Fruit fly (Drosophila melanogaster) whole organism, adult: ENCODE data around the gene CG9547.

Experiments
- CG11617 ChIP-seq: fragments of 200-800 bp; sonication (Bioruptor generic); optimal IDR thresholded peaks from 2 replicates; lab custom pipeline; 2017; ENCODE audit warnings: mild to moderate bottlenecking, missing biosample characterization, missing genetic modification reagents, missing genetic modification characterization
- CG12768 ChIP-seq: fragments of 200-800 bp; sonication (Bioruptor generic); optimal IDR thresholded peaks from 2 replicates; lab custom pipeline; 2017; ENCODE audit warnings: missing biosample characterization, missing genetic modification characterization, mild to moderate bottlenecking, moderate library complexity, missing genetic modification reagents
- CG14711 ChIP-seq: fragments of 200-800 bp; sonication (Bioruptor generic); optimal IDR thresholded peaks from 2 replicates; lab custom pipeline; 2018; ENCODE audit warnings: missing biosample characterization, mild to moderate bottlenecking, missing genetic modification characterization, moderate library complexity
- CG1620 ChIP-seq: fragments of 200-800 bp; sonication (Bioruptor generic); optimal IDR thresholded peaks from 2 replicates; lab custom pipeline; 2016; ENCODE audit warnings: missing biosample characterization, missing genetic modification characterization
- CG33017 ChIP-seq: fragments of 200-800 bp; sonication (Bioruptor generic); optimal IDR thresholded peaks from 2 replicates; lab custom pipeline; 2018; ENCODE audit warnings: missing biosample characterization, mild to moderate bottlenecking, missing genetic modification characterization, moderate library complexity
- CG5204 ChIP-seq: fragments of 200-800 bp; sonication (Bioruptor generic); optimal IDR thresholded peaks from 2 replicates; lab custom pipeline; 2016; ENCODE audit warnings: missing biosample characterization, missing genetic modification characterization
- CG7045 ChIP-seq: fragments of 200-800 bp; sonication (Bioruptor generic); optimal IDR thresholded peaks from 2 replicates; lab custom pipeline; 2017; ENCODE audit warnings: missing biosample characterization, mild to moderate bottlenecking, missing genetic modification characterization
- CG7101 ChIP-seq: fragments of 200-800 bp; sonication (Bioruptor generic); optimal IDR thresholded peaks from 2 replicates; lab custom pipeline; 2018; ENCODE audit warnings: missing biosample characterization, mild to moderate bottlenecking, missing genetic modification characterization, moderate library complexity
- Clk ChIP-seq: fragments of 200-800 bp; sonication (Bioruptor generic); optimal IDR thresholded peaks from 2 replicates; lab custom pipeline; 2017; ENCODE audit warnings: missing biosample characterization, missing genetic modification characterization
- Crg-1 ChIP-seq: fragments of 200-800 bp; sonication (Bioruptor generic); optimal IDR thresholded peaks from 2 replicates; lab custom pipeline; 2016; ENCODE audit warnings: missing biosample characterization, missing genetic modification characterization
- Hr96 ChIP-seq: fragments of 200-800 bp; sonication (Bioruptor generic); optimal IDR thresholded peaks from 2 replicates; lab custom pipeline; 2016; ENCODE audit warnings: missing biosample characterization, missing genetic modification characterization
- Mnt ChIP-seq: fragments of 200-800 bp; sonication (Bioruptor generic); optimal IDR thresholded peaks from 2 replicates; lab custom pipeline; 2016; ENCODE audit warnings: missing biosample characterization, mild to moderate bottlenecking, missing genetic modification characterization
- bab1 ChIP-seq: fragments of 200-800 bp; sonication (Bioruptor generic); optimal IDR thresholded peaks from 3 replicates; lab custom pipeline; 2019; ENCODE audit warnings: missing biosample characterization, mild to moderate bottlenecking, missing genetic modification characterization, moderate library complexity
- cic ChIP-seq: fragments of 200-800 bp; sonication (Bioruptor generic); optimal IDR thresholded peaks from 2 replicates; lab custom pipeline; 2017; ENCODE audit warnings: missing biosample characterization, mild to moderate bottlenecking, missing genetic modification characterization, moderate library complexity
- cnc ChIP-seq, 2 experiments: fragments of >200 bp; optimal IDR thresholded peaks; 2 replicates each; lab custom pipeline; 2017
- kay ChIP-seq: fragments of 200-800 bp; sonication (Bioruptor generic); peaks from one replicate; lab custom pipeline; 2016; ENCODE audit warnings: missing biosample characterization, missing genetic modification characterization, borderline replicate concordance
- ovo ChIP-seq: fragments of 200-800 bp; sonication (Bioruptor generic); optimal IDR thresholded peaks from 2 replicates; lab custom pipeline; 2016; ENCODE audit warnings: missing biosample characterization, missing genetic modification characterization
- pad ChIP-seq: fragments of 200-800 bp; sonication (Bioruptor generic); optimal IDR thresholded peaks from 3 replicates; lab custom pipeline; 2017; ENCODE audit warnings: missing biosample characterization, missing genetic modification characterization, mild to moderate bottlenecking, moderate library complexity, missing genetic modification reagents
- tj ChIP-seq: fragments of 200-800 bp; sonication (Bioruptor generic); optimal IDR thresholded peaks from 3 replicates; lab custom pipeline; 2017; ENCODE audit warnings: missing biosample characterization, mild to moderate bottlenecking, missing genetic modification characterization, moderate library complexity
- toe ChIP-seq: fragments of 200-800 bp; sonication (Bioruptor generic); optimal IDR thresholded peaks from 2 replicates; lab custom pipeline; 2016; ENCODE audit warnings: missing biosample characterization, missing genetic modification characterization

Gene CG9547

dm6 chr2L:6481310-6481738, 13.0 kb downstream of the CG9547 start:
- peak; percentile 85 for TF ChIP-seq Mnt (GFP tag; lab: Kevin White, UChicago)
- no peak for TF ChIP-seq CG12768 (GFP tag; lab: Kevin White, UChicago)
- no peak for TF ChIP-seq CG5204 (GFP tag; lab: Kevin White, UChicago)
- peak; percentile 27 for TF ChIP-seq toe (GFP tag; lab: Kevin White, UChicago)
- no peak for TF ChIP-seq CG7101 (tag; lab: Kevin White, UChicago)
- no peak for TF ChIP-seq CG7045 (GFP tag; lab: Kevin White, UChicago)
- no peak for TF ChIP-seq kay (GFP tag; lab: Kevin White, UChicago)
- TF ChIP-seq tj (GFP tag; lab: Kevin White, UChicago), result peak; percentile 79
- TF ChIP-seq CG11617 (GFP tag; lab: Kevin White, UChicago), result peak; percentile 5
- peak; percentile 93 for TF ChIP-seq cic (GFP tag; lab: Kevin White, UChicago)
- no peak for TF ChIP-seq Crg-1 (GFP tag; lab: Kevin White, UChicago)
- peak; percentile 10 for TF ChIP-seq ovo
- peak; percentile 77 for TF ChIP-seq pad

dm6 chr2L:6480212-6480994, 13.9 kb downstream of the CG9547 start, which contains the start of the genes Sec61alpha and Daxx:
Sec61alpha (minus strand) TSS chr2L:6480575.
Daxx (plus strand) TSS chr2L:6480929.
- TF ChIP-seq cic (GFP tag; lab: Kevin White, UChicago) (no peak), Mnt (GFP tag; lab: Kevin White, UChicago) (peak; percentile 62), kay (GFP tag; lab: Kevin White, UChicago) (no peak), bab1 (GFP tag; lab: Kevin White, UChicago) (peak; percentile 83), toe (GFP tag; lab: Kevin White, UChicago) (peak; percentile 94), Clk (GFP tag; lab: Kevin White, UChicago) (peak; percentile 85), CG1620 (GFP tag; lab: Kevin White, UChicago) (peak; percentile 93), CG12768 (GFP tag; lab: Kevin White, UChicago) (peak; percentile 70), CG5204 (GFP tag; lab: Kevin White, UChicago) (no peak), Hr96 (GFP tag; lab: Kevin White, UChicago) (peak; percentile 90), ovo (peak; percentile 68), CG33017 (tag; lab: Kevin White, UChicago) (peak; percentile 75), Crg-1 (GFP tag; lab: Kevin White, UChicago) (peak; percentile 66), CG14711 (tag; lab: Kevin White, UChicago) (peak; percentile 74), tj (GFP tag; lab: Kevin White, UChicago) (peak; percentile 84), pad (peak; percentile 45), CG7045 (GFP tag; lab: Kevin White, UChicago) (peak; percentile 61), CG7101 (tag; lab: Kevin White, UChicago) (peak; percentile 83), cnc (optimal IDR thresholded peaks at IDR 0.05; lab: Kevin White, UChicago) (no peak), CG11617 (GFP tag; lab: Kevin White, UChicago) (peak; percentile 55)

DNA sequence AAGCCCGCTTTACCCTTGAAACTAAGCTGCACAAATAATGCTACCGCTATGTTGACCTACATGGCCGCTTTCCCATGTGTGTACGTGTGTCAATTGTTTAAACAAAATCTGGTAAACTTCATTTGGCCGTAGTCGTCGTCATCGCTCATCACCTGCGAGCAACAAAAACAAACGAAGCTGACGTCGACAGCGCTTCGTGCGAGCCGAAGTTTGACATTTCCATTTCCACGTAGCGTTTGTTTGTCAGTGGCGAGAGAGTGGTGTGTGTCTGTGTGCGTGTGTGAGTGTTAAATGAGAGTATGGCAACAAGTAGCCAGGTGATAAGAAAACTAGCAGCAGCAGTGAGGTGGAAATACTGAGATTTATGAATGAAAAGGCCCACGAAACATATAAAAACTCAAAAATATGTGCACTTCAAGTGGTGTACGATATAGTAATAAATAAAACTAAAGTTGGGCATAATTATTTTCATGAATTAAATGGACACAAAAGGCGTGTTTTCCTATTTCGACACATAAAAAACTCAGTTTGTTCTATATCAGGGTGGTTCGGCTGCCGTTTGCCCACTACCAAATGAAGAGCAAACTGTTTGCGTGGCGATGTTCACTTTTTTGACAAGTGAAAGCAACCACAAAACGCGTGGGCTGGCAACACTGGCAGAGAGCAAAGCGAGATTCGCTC, 15.0 kb downstream of the CG9547 start:
- TF ChIP-seq toe (GFP tag; lab: Kevin White, UChicago) (no peak), Mnt (GFP tag; lab: Kevin White, UChicago) (peak; percentile 84), Hr96 (GFP tag; lab: Kevin White, UChicago) (no peak), CG1620 (GFP tag; lab: Kevin White, UChicago) (no peak), tj (GFP tag; lab: Kevin White, UChicago) (no peak), CG7045 (GFP tag; lab: Kevin White, UChicago) (no peak), CG5204 (GFP tag; lab: Kevin White, UChicago) (no peak), CG12768 (GFP tag; lab: Kevin White, UChicago) (peak; percentile 28), kay (GFP tag; lab: Kevin White, UChicago) (no peak), CG33017 (tag; lab: Kevin White, UChicago) (peak; percentile 42), cnc (optimal IDR thresholded peaks at IDR 0.05; lab: Kevin White, UChicago) (no peak), ovo (peak; percentile 63), CG14711 (tag; lab: Kevin White, UChicago) (peak; percentile 62), cic (GFP tag; lab: Kevin White, UChicago) (peak; percentile 97), pad (no peak), CG7101 (tag; lab: Kevin White, UChicago) (peak; percentile 29), Clk (GFP tag; lab: Kevin White, UChicago) (no peak), Crg-1 (GFP tag; lab: Kevin White, UChicago) (peak; percentile 56), CG11617 (GFP tag; lab: Kevin White, UChicago) (peak; percentile 32), bab1 (GFP tag; lab: Kevin White, UChicago) (peak; percentile 65)

- TF ChIP-seq kay (GFP tag; lab: Kevin White, UChicago) (no peak), bab1 (GFP tag; lab: Kevin White, UChicago) (peak; percentile 75), tj (GFP tag; lab: Kevin White, UChicago) (no peak), Hr96 (GFP tag; lab: Kevin White, UChicago) (no peak)
Observed at dm6 chr2L:6476753-6477152, 17.6 kb downstream of the CG9547 start, which contains the start of gene CG9536. CG9536 (minus strand) TSS chr2L:6476975.
